Fruit fly (Drosophila melanogaster) whole organism, prepupa: ENCODE measurements around the gene CecB.

Source experiments
- CG34406 ChIP-seq: fragments of 200-800 bp; sonication (Bioruptor generic); optimal IDR thresholded peaks from 3 replicates; lab custom pipeline; 2016; ENCODE audit warnings: missing biosample characterization, missing genetic modification characterization
- Hr39 ChIP-seq: fragments of 200-800 bp; sonication (Bioruptor generic); optimal IDR thresholded peaks from 2 replicates; lab custom pipeline; 2016; ENCODE audit warnings: missing biosample characterization, missing genetic modification characterization
- Lpt ChIP-seq: fragments of 200-800 bp; sonication (Bioruptor generic); optimal IDR thresholded peaks from 3 replicates; lab custom pipeline; 2016; ENCODE audit warnings: missing biosample characterization, missing genetic modification characterization
- Met ChIP-seq: fragments of 200-800 bp; sonication (Bioruptor generic); optimal IDR thresholded peaks from 3 replicates; lab custom pipeline; 2016; ENCODE audit warnings: missing biosample characterization, missing genetic modification characterization
- ss ChIP-seq, 2 experiments: fragments of 200-800 bp; sonication (Bioruptor generic); optimal IDR thresholded peaks; 2 replicates in 1 of 2; 3 replicates in 1 of 2; lab custom pipeline; 2017 to 2018; ENCODE audit warnings: mild to moderate bottlenecking in 2 of 2, missing biosample characterization in 2 of 2, missing genetic modification characterization in 2 of 2, moderate library complexity in 1 of 2

dm6 chr3R:30255255-30256121 lies 41.9 kb upstream of the CecB start:
- TF ChIP-seq ss (GFP tag; optimal IDR thresholded peaks at IDR 0.05; lab: Kevin White, UChicago) (peak; percentile 99 to 100), Met (GFP tag; lab: Kevin White, UChicago) (peak; percentile 92), Lpt (GFP tag; lab: Kevin White, UChicago) (peak; percentile 83), Hr39 (GFP tag; lab: Kevin White, UChicago) (peak; percentile 77), CG34406 (GFP tag; lab: Kevin White, UChicago) (peak; percentile 95)
